Fruit fly (Drosophila melanogaster): ENCODE data around the gene qless.

The qless gene

DNA sequence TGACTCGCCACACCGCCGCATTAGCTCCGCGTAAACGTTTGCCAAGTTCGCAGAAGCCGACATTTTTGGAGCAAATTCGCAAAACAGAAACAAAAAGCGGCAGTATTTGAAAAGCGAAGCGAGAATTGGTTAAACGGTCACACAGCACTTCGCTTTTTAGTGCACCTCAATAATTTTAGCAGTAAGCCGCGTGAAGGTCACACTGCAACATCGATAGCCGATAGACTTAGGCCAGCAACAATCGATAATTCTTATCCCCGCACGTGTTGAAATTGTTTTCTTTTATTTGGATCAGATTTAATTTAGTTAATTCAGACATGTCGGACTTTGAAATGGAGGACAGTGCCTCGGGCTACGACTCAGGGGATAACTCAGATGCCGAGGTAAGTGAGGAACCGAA, 39.2 kb downstream of the qless start, which contains the start of the genes Zwilch and CG1542:
Zwilch (minus strand) TSS at position 150 of the 400 bp plus-strand sequence.
CG1542 (plus strand) TSS at position 232 of the 400 bp plus-strand sequence.
- TF ChIP-seq CG7368 (GFP tag; optimal IDR thresholded peaks at IDR 0.05) = no peak
- TF ChIP-seq fd59A (GFP tag; optimal IDR thresholded peaks at IDR 0.05) = no peak
- no peak for TF ChIP-seq Eip78C (GFP tag)
- TF ChIP-seq Smox (GFP tag; optimal IDR thresholded peaks at IDR 0.05) = no peak
- TF ChIP-seq eg (GFP tag; IDR thresholded peaks at IDR 0.05) = no peak
- TF ChIP-seq fd85E (GFP tag; optimal IDR thresholded peaks at IDR 0.05) = no peak
- TF ChIP-seq CG9139 (GFP tag; optimal IDR thresholded peaks at IDR 0.05) = no peak
- no peak for TF ChIP-seq CG6163 (GFP tag; IDR thresholded peaks at IDR 0.05)
- no peak for TF ChIP-seq lz (GFP tag; optimal IDR thresholded peaks at IDR 0.05)
- TF ChIP-seq CG11762 (GFP tag; optimal IDR thresholded peaks at IDR 0.05; ENCODE audit: insufficient read depth) = no peak

- no peak for TF ChIP-seq Lpt (GFP tag; optimal IDR thresholded peaks at IDR 0.05)
- TF ChIP-seq pdm3 (GFP tag; optimal IDR thresholded peaks at IDR 0.05) = no peak
- no peak for TF ChIP-seq Sox102F (GFP tag; optimal IDR thresholded peaks at IDR 0.05)
- no peak for TF ChIP-seq CG6854 (GFP tag; optimal IDR thresholded peaks at IDR 0.05)
- no peak for TF ChIP-seq CG7368 (GFP tag; optimal IDR thresholded peaks at IDR 0.05)
- TF ChIP-seq CG4318 (GFP tag; optimal IDR thresholded peaks at IDR 0.05) = no peak
- TF ChIP-seq CG34406 (GFP tag; optimal IDR thresholded peaks at IDR 0.05) = no peak
- TF ChIP-seq CG8319 (GFP tag; optimal IDR thresholded peaks at IDR 0.05) = no peak
- TF ChIP-seq CG8632 (GFP tag; optimal IDR thresholded peaks at IDR 0.05) = no peak
- no peak for TF ChIP-seq CG3032 (tag; optimal IDR thresholded peaks at IDR 0.05)
- TF ChIP-seq eg (GFP tag; IDR thresholded peaks at IDR 0.05) = no peak
Observed at dm6 chr3R:31210630-31211029, 41.8 kb downstream of the qless start, which contains the start of gene chp. chp (minus strand) TSS chr3R:31210730.

DNA sequence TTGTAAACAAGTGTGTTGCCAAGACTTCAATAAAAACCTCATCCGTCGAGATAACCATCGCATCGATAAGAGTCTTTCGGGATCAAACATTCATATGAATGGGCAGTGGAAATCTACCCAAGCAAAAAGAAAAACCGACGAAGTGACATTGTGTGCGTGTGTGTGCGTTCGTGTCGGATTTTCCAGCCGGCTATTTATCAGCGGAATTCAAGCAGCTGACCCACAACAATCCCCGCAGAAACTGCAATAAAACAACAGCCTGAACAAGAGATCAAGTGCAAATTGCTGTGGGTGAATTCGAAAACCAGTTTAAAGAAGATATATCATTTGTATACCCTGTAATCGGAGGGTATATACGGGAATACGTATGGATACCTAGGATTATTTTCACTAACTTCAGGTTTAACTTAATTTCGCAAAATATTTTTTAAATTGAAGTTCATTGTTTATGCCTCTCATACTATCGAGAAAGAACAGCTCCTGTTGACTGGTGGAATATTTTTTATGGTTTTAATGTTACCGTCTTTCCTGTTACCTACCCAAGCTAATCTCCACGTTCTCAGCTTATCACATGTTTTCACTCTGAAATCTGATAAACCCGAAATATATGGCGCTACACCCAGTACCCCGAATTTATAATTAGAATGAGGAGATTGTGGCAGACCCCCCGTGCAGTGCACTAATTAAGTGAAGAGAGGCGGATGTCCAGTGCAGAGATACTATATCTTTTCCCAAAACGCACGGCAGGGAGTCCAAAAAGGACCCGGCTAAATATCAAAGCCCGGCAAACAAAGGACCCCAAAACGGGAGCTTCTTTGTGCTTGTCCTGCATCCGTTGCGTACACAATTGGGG, 55.0 kb downstream of the qless start:
- TF ChIP-seq CG7368 (GFP tag; optimal IDR thresholded peaks at IDR 0.05) = no peak
- peak; percentile 12; the same call in 1 of the 2 replicates for TF ChIP-seq CG15336 (GFP tag; IDR thresholded peaks at IDR 0.05)
- TF ChIP-seq acj6 (GFP tag; optimal IDR thresholded peaks at IDR 0.05) = no peak
- TF ChIP-seq Eip93F (GFP tag; optimal IDR thresholded peaks at IDR 0.05) = no peak
- TF ChIP-seq CG3919 (GFP tag; optimal IDR thresholded peaks at IDR 0.05) = no peak
- no peak for TF ChIP-seq CG6854 (GFP tag; optimal IDR thresholded peaks at IDR 0.05)
- peak; percentile 7 for TF ChIP-seq topi (GFP tag; optimal IDR thresholded peaks at IDR 0.05)
- no peak for TF ChIP-seq fd85E (GFP tag; optimal IDR thresholded peaks at IDR 0.05)
- no peak for TF ChIP-seq CG10669 (GFP tag; optimal IDR thresholded peaks at IDR 0.05)
- no peak for TF ChIP-seq CG6276 (GFP tag; optimal IDR thresholded peaks at IDR 0.05)
- peak; percentile 76 for TF ChIP-seq Eip78C (GFP tag)
- peak; percentile 20 for TF ChIP-seq Sox102F (GFP tag; optimal IDR thresholded peaks at IDR 0.05)
- no peak for TF ChIP-seq CG32006 (GFP tag; optimal IDR thresholded peaks at IDR 0.05)
- TF ChIP-seq CG9139 (GFP tag; optimal IDR thresholded peaks at IDR 0.05) = no peak
- TF ChIP-seq ss (GFP tag; optimal IDR thresholded peaks at IDR 0.05) = no peak
- no peak for TF ChIP-seq CG3032 (tag; optimal IDR thresholded peaks at IDR 0.05)
- TF ChIP-seq CG31627 (GFP tag; optimal IDR thresholded peaks at IDR 0.05) = peak; percentile 30
- TF ChIP-seq fd59A (GFP tag; optimal IDR thresholded peaks at IDR 0.05) = no peak
- no peak for TF ChIP-seq Ets96B (tag; optimal IDR thresholded peaks at IDR 0.05)
- TF ChIP-seq CG8319 (GFP tag; optimal IDR thresholded peaks at IDR 0.05) = no peak
- TF ChIP-seq Hr4 (GFP tag; optimal IDR thresholded peaks at IDR 0.05) = peak; percentile 8
- no peak for TF ChIP-seq CG8119 (GFP tag; IDR thresholded peaks at IDR 0.05)
- TF ChIP-seq salr (GFP tag; optimal IDR thresholded peaks at IDR 0.05) = no peak
- TF ChIP-seq cyc (GFP tag; optimal IDR thresholded peaks at IDR 0.05) = peak; percentile 4
- peak; percentile 17 for TF ChIP-seq Met (GFP tag; optimal IDR thresholded peaks at IDR 0.05)
- no peak for TF ChIP-seq Hr38 (GFP tag; optimal IDR thresholded peaks at IDR 0.05)
- peak; percentile 16 for TF ChIP-seq OdsH (GFP tag; optimal IDR thresholded peaks at IDR 0.05)
- no peak for TF ChIP-seq CG34406 (GFP tag; optimal IDR thresholded peaks at IDR 0.05)
- peak; percentile 1 for TF ChIP-seq esn (GFP tag; optimal IDR thresholded peaks at IDR 0.05)
- TF ChIP-seq CG6792 (GFP tag; optimal IDR thresholded peaks at IDR 0.05) = no peak
- no peak for TF ChIP-seq spab (GFP tag; optimal IDR thresholded peaks at IDR 0.05)
- TF ChIP-seq lz (GFP tag; optimal IDR thresholded peaks at IDR 0.05) = peak; percentile 7
- peak; percentile 2 for TF ChIP-seq net (GFP tag; optimal IDR thresholded peaks at IDR 0.05)
- no peak for TF ChIP-seq CG11294 (GFP tag; IDR thresholded peaks at IDR 0.05)
- TF ChIP-seq dac (GFP tag; optimal IDR thresholded peaks at IDR 0.05) = no peak
- TF ChIP-seq pdm3 (GFP tag; optimal IDR thresholded peaks at IDR 0.05) = peak; percentile 22
- TF ChIP-seq CG16779 (tag; optimal IDR thresholded peaks at IDR 0.05) = no peak
- peak; percentile 6 for TF ChIP-seq CG8632 (GFP tag; optimal IDR thresholded peaks at IDR 0.05)
